Worm (Caenorhabditis elegans) whole organism, late embryonic: Measurements from ENCODE around the gene ZK662.5.

Source experiments
- K09A11.1 ChIP-seq: sonication (generic microtip); optimal IDR thresholded peaks from 2 replicates; lab custom pipeline; 2017; ENCODE audit warnings: antibody characterized with exemption, mild to moderate bottlenecking, missing genetic modification characterization, missing compliant biosample characterization; ENCODE audit not compliant: insufficient read depth
- ceh-19 ChIP-seq: fragments of 200-800 bp; sonication (Bioruptor generic); optimal IDR thresholded peaks from 2 replicates; lab custom pipeline; 2018; ENCODE audit warnings: mild to moderate bottlenecking, missing genetic modification characterization, missing compliant biosample characterization
- hlh-8 ChIP-seq: sonication (generic microtip); optimal IDR thresholded peaks from 2 replicates; lab custom pipeline; 2016; ENCODE audit warnings: missing genotype, missing genetic modification characterization, missing compliant biosample characterization
- tbx-7 ChIP-seq: sonication (generic microtip); optimal IDR thresholded peaks from 2 replicates; lab custom pipeline; 2016; ENCODE audit warnings: missing genotype, missing genetic modification characterization, missing compliant biosample characterization

DNA sequence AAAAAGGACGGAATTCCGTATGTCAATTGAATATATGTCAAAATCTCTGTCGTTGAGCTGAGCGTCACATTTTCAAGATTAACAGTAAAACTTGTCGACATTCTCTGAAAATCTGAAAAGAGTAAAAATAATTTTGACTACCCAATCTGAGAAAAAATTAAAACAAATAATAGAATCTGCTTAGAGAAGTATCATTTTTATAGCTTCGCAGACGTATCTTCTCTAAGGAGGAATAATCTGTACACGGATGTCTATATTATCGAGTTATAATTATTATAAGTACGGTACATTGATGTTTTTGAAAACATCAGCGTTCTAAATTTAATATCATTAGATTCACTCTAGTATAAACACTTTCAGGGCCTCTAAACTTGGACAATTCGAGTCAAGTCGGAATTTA is 19.1 kb downstream of the ZK662.5 start, which contains the start of gene srg-64:
- TF ChIP-seq ceh-19: no peak
- no peak for TF ChIP-seq K09A11.1 (tag; lab: Kevin White, UChicago)
- no peak for TF ChIP-seq hlh-8 (tag; lab: Kevin White, UChicago)
- no peak for TF ChIP-seq tbx-7 (tag; lab: Kevin White, UChicago)
